Fruit fly (Drosophila melanogaster) whole organism, prepupa: Measurements from ENCODE around the gene Rab23.

Source experiments
- Blimp-1 ChIP-seq: fragments of 200-800 bp; sonication (Bioruptor generic); optimal IDR thresholded peaks from 3 replicates; lab custom pipeline; 2017; ENCODE audit warnings: missing biosample characterization, missing genetic modification characterization, mild to moderate bottlenecking, moderate library complexity, missing genetic modification reagents
- CG10631 ChIP-seq: fragments of 200-800 bp; sonication (Bioruptor generic); optimal IDR thresholded peaks from 2 replicates; lab custom pipeline; 2016; ENCODE audit warnings: missing biosample characterization, missing genetic modification characterization
- CG10669 ChIP-seq: fragments of 200-800 bp; sonication (Bioruptor generic); optimal IDR thresholded peaks from 3 replicates; lab custom pipeline; 2018; ENCODE audit warnings: missing biosample characterization, mild to moderate bottlenecking, missing genetic modification characterization, moderate library complexity
- CG11294 ChIP-seq: fragments of 200-800 bp; sonication (Bioruptor generic); IDR thresholded peaks from 2 replicates; pipeline ENCODE4 v1.3.6; 2022; ENCODE audit warnings: missing biosample characterization, missing genetic modification characterization
- CG11762 ChIP-seq: fragments of 200-800 bp; sonication (Bioruptor generic); optimal IDR thresholded peaks from 3 replicates; lab custom pipeline; 2016; ENCODE audit warnings: missing biosample characterization, missing genetic modification characterization; ENCODE audit not compliant: insufficient read depth
- CG11902 ChIP-seq: fragments of 200-800 bp; sonication (Bioruptor generic); optimal IDR thresholded peaks from 3 replicates; lab custom pipeline; 2016; ENCODE audit warnings: missing biosample characterization, missing genetic modification characterization
- CG15336 ChIP-seq: fragments of 200-800 bp; sonication (Bioruptor generic); IDR thresholded peaks from 2 replicates; pipeline ENCODE4 v1.3.6; 2022; ENCODE audit warnings: missing biosample characterization, missing genetic modification characterization
- CG1621 ChIP-seq: fragments of 200-800 bp; sonication (Bioruptor generic); optimal IDR thresholded peaks from 3 replicates; lab custom pipeline; 2018; ENCODE audit warnings: missing biosample characterization, mild to moderate bottlenecking, missing genetic modification characterization
- CG31627 ChIP-seq: fragments of 200-800 bp; sonication (Bioruptor generic); optimal IDR thresholded peaks from 3 replicates; lab custom pipeline; 2016; ENCODE audit warnings: missing biosample characterization, missing genetic modification characterization
- CG34406 ChIP-seq: fragments of 200-800 bp; sonication (Bioruptor generic); optimal IDR thresholded peaks from 3 replicates; lab custom pipeline; 2016; ENCODE audit warnings: missing biosample characterization, missing genetic modification characterization
- CG3919 ChIP-seq: fragments of 200-800 bp; sonication (Bioruptor generic); optimal IDR thresholded peaks from 3 replicates; lab custom pipeline; 2016; ENCODE audit warnings: missing biosample characterization, missing genetic modification characterization
- CG6163 ChIP-seq: fragments of 200-800 bp; sonication (Bioruptor generic); IDR thresholded peaks from 3 replicates; pipeline ENCODE4 v1.3.6; 2022; ENCODE audit warnings: missing biosample characterization, missing genetic modification characterization
- CG6792 ChIP-seq: fragments of 200-800 bp; sonication (Bioruptor generic); optimal IDR thresholded peaks from 3 replicates; lab custom pipeline; 2016; ENCODE audit warnings: missing biosample characterization, missing genetic modification characterization
- CG7368 ChIP-seq: fragments of 200-800 bp; sonication (Bioruptor generic); optimal IDR thresholded peaks from 3 replicates; lab custom pipeline; 2016; ENCODE audit warnings: missing biosample characterization, missing genetic modification characterization
- CG8119 ChIP-seq: fragments of 200-800 bp; sonication (Bioruptor generic); IDR thresholded peaks from 3 replicates; pipeline ENCODE4 v1.3.6; 2022; ENCODE audit warnings: missing biosample characterization, missing genetic modification characterization
- CG8319 ChIP-seq: fragments of 200-800 bp; sonication (Bioruptor generic); optimal IDR thresholded peaks from 3 replicates; lab custom pipeline; 2016; ENCODE audit warnings: missing biosample characterization, missing genetic modification characterization
- CG8632 ChIP-seq: fragments of 200-800 bp; sonication (Bioruptor generic); optimal IDR thresholded peaks from 3 replicates; lab custom pipeline; 2016; ENCODE audit warnings: missing biosample characterization, missing genetic modification characterization
- CG9139 ChIP-seq: fragments of 200-800 bp; sonication (Bioruptor generic); optimal IDR thresholded peaks from 3 replicates; lab custom pipeline; 2017; ENCODE audit warnings: missing biosample characterization, mild to moderate bottlenecking, missing genetic modification characterization
- Eip78C ChIP-seq: fragments of 200-800 bp; sonication (Bioruptor generic); peaks from one replicate; lab custom pipeline; 2016; ENCODE audit warnings: missing biosample characterization, missing genetic modification characterization
- Ets21C ChIP-seq: fragments of 200-800 bp; sonication (Bioruptor generic); optimal IDR thresholded peaks from 3 replicates; lab custom pipeline; 2016; ENCODE audit warnings: missing biosample characterization, missing genetic modification characterization
- Gug ChIP-seq: fragments of 200-800 bp; sonication (Bioruptor generic); IDR thresholded peaks from 2 replicates; pipeline ENCODE4 v1.3.6; 2022; ENCODE audit warnings: missing biosample characterization, missing genetic modification characterization
- Hr38 ChIP-seq: sonication (Bioruptor generic); optimal IDR thresholded peaks from 2 replicates; lab custom pipeline; 2016; ENCODE audit warnings: missing biosample characterization, missing genetic modification characterization
- Lpt ChIP-seq: fragments of 200-800 bp; sonication (Bioruptor generic); optimal IDR thresholded peaks from 3 replicates; lab custom pipeline; 2016; ENCODE audit warnings: missing biosample characterization, missing genetic modification characterization
- Met ChIP-seq: fragments of 200-800 bp; sonication (Bioruptor generic); optimal IDR thresholded peaks from 3 replicates; lab custom pipeline; 2016; ENCODE audit warnings: missing biosample characterization, missing genetic modification characterization
- OdsH ChIP-seq: fragments of 200-800 bp; sonication (Bioruptor generic); optimal IDR thresholded peaks from 3 replicates; lab custom pipeline; 2016; ENCODE audit warnings: missing biosample characterization, missing genetic modification characterization
- Smox ChIP-seq: fragments of 200-800 bp; sonication (Bioruptor generic); optimal IDR thresholded peaks from 3 replicates; lab custom pipeline; 2016; ENCODE audit warnings: missing biosample characterization, missing genetic modification characterization
- Sox14 ChIP-seq: fragments of 200-800 bp; sonication (Bioruptor generic); optimal IDR thresholded peaks from 3 replicates; lab custom pipeline; 2016; ENCODE audit warnings: missing biosample characterization, missing genetic modification characterization
- achi ChIP-seq: fragments of 200-800 bp; sonication (Bioruptor generic); optimal IDR thresholded peaks from 3 replicates; lab custom pipeline; 2016; ENCODE audit warnings: missing biosample characterization, missing genetic modification characterization
- acj6 ChIP-seq: fragments of 200-800 bp; sonication (Bioruptor generic); optimal IDR thresholded peaks from 3 replicates; lab custom pipeline; 2016; ENCODE audit warnings: missing biosample characterization, missing genetic modification characterization
- dac ChIP-seq: fragments of 200-800 bp; sonication (Bioruptor generic); optimal IDR thresholded peaks from 2 replicates; lab custom pipeline; 2017; ENCODE audit warnings: missing biosample characterization, mild to moderate bottlenecking, missing genetic modification characterization
- eg ChIP-seq: fragments of 200-800 bp; sonication (Bioruptor generic); IDR thresholded peaks from 3 replicates; pipeline ENCODE4 v1.3.6; 2022; ENCODE audit warnings: missing biosample characterization, missing genetic modification characterization
- fd85E ChIP-seq: fragments of 200-800 bp; sonication (Bioruptor generic); optimal IDR thresholded peaks from 3 replicates; lab custom pipeline; 2016; ENCODE audit warnings: missing biosample characterization, missing genetic modification characterization
- fkh ChIP-seq: fragments of 200-800 bp; sonication (Bioruptor generic); optimal IDR thresholded peaks from 3 replicates; lab custom pipeline; 2017; ENCODE audit warnings: missing biosample characterization, mild to moderate bottlenecking, missing genetic modification characterization, moderate library complexity
- lz ChIP-seq: fragments of 200-800 bp; sonication (Bioruptor generic); optimal IDR thresholded peaks from 3 replicates; lab custom pipeline; 2016; ENCODE audit warnings: missing biosample characterization, missing genetic modification characterization
- net ChIP-seq: fragments of 200-800 bp; sonication (Bioruptor generic); optimal IDR thresholded peaks from 3 replicates; lab custom pipeline; 2016; ENCODE audit warnings: missing biosample characterization, missing genetic modification characterization
- salr ChIP-seq, 2 experiments: fragments of 200-800 bp; sonication (Bioruptor generic); optimal IDR thresholded peaks; 3 replicates each; lab custom pipeline; 2016 to 2018; ENCODE audit warnings: missing biosample characterization in 2 of 2, missing genetic modification characterization in 2 of 2, mild to moderate bottlenecking in 1 of 2
- spab ChIP-seq: fragments of 200-800 bp; sonication (Bioruptor generic); optimal IDR thresholded peaks from 2 replicates; lab custom pipeline; 2017; ENCODE audit warnings: missing biosample characterization, mild to moderate bottlenecking, missing genetic modification characterization, missing genetic modification reagents
- ss ChIP-seq, 2 experiments: fragments of 200-800 bp; sonication (Bioruptor generic); optimal IDR thresholded peaks; 2 replicates in 1 of 2; 3 replicates in 1 of 2; lab custom pipeline; 2017 to 2018; ENCODE audit warnings: mild to moderate bottlenecking in 2 of 2, missing biosample characterization in 2 of 2, missing genetic modification characterization in 2 of 2, moderate library complexity in 1 of 2
- svp ChIP-seq: fragments of 200-800 bp; sonication (Bioruptor generic); peaks from one replicate; lab custom pipeline; 2016; ENCODE audit warnings: missing biosample characterization, missing genetic modification characterization
- topi ChIP-seq: fragments of 200-800 bp; sonication (Bioruptor generic); optimal IDR thresholded peaks from 3 replicates; lab custom pipeline; 2016; ENCODE audit warnings: missing biosample characterization, missing genetic modification characterization

Gene Rab23

dm6 chr3R:5670660-5671264 lies 14.5 kb downstream of the Rab23 start (continued):
- TF ChIP-seq CG8119 (GFP tag; lab: Robert Waterston, UW), result no peak
- no peak for TF ChIP-seq Met (GFP tag; lab: Kevin White, UChicago)
- TF ChIP-seq Lpt (GFP tag; lab: Kevin White, UChicago), result no peak
- TF ChIP-seq Eip78C (GFP tag; lab: Kevin White, UChicago), result peak; percentile 63
- no peak for TF ChIP-seq acj6
- TF ChIP-seq CG8632 (GFP tag; lab: Kevin White, UChicago), result no peak
- no peak for TF ChIP-seq CG10631
- TF ChIP-seq ss (GFP tag; optimal IDR thresholded peaks at IDR 0.05; lab: Kevin White, UChicago), result peak in 1 of 2 experiments; percentile 53
- no peak for TF ChIP-seq dac (GFP tag; lab: Kevin White, UChicago)
- no peak for TF ChIP-seq CG11902
- TF ChIP-seq topi (GFP tag; lab: Kevin White, UChicago), result peak; percentile 3
- no peak for TF ChIP-seq CG15336 (GFP tag; lab: Robert Waterston, UW)
- TF ChIP-seq fd85E (GFP tag; lab: Kevin White, UChicago), result no peak
- no peak for TF ChIP-seq svp
- TF ChIP-seq CG6163 (GFP tag; lab: Robert Waterston, UW), result peak; percentile 50; the same call in 2 of the 3 replicates
- no peak for TF ChIP-seq CG11294
- peak; percentile 25 for TF ChIP-seq CG9139 (GFP tag; lab: Kevin White, UChicago)
- TF ChIP-seq OdsH (GFP tag; lab: Kevin White, UChicago), result no peak
- TF ChIP-seq spab, result peak; percentile 7
- TF ChIP-seq Sox14 (GFP tag; lab: Kevin White, UChicago), result peak; percentile 67
- TF ChIP-seq Hr38 (GFP tag; lab: Kevin White, UChicago), result no peak
- no peak for TF ChIP-seq CG11762
- no peak for TF ChIP-seq net
- no peak for TF ChIP-seq Smox (GFP tag; lab: Kevin White, UChicago)
- TF ChIP-seq salr (GFP tag; optimal IDR thresholded peaks at IDR 0.05; lab: Kevin White, UChicago), result no peak
- TF ChIP-seq lz (GFP tag; lab: Kevin White, UChicago), result no peak
- peak; percentile 42 for TF ChIP-seq achi
- TF ChIP-seq CG7368 (GFP tag; lab: Kevin White, UChicago), result no peak
- TF ChIP-seq Blimp-1, result no peak
- no peak for TF ChIP-seq eg (GFP tag; lab: Robert Waterston, UW)
- TF ChIP-seq Gug (GFP tag; lab: Robert Waterston, UW), result no peak
- peak; percentile 46 for TF ChIP-seq CG1621 (tag; lab: Kevin White, UChicago)
- peak; percentile 1 for TF ChIP-seq CG3919 (GFP tag; lab: Kevin White, UChicago)

dm6 chr3R:5669740-5670659 lies 15.2 kb downstream of the Rab23 start:
- no peak for TF ChIP-seq CG8319 (GFP tag; lab: Kevin White, UChicago)
- no peak for TF ChIP-seq Ets21C (GFP tag; lab: Kevin White, UChicago)
- TF ChIP-seq CG3919 (GFP tag; lab: Kevin White, UChicago), result no peak
- no peak for TF ChIP-seq salr (GFP tag; optimal IDR thresholded peaks at IDR 0.05; lab: Kevin White, UChicago)
- no peak for TF ChIP-seq CG31627 (GFP tag; lab: Kevin White, UChicago)
- TF ChIP-seq Met (GFP tag; lab: Kevin White, UChicago), result no peak
- no peak for TF ChIP-seq spab
- no peak for TF ChIP-seq CG10669 (GFP tag; lab: Kevin White, UChicago)
- no peak for TF ChIP-seq CG11902
- TF ChIP-seq CG34406 (GFP tag; lab: Kevin White, UChicago), result no peak
- TF ChIP-seq achi, result no peak
- no peak for TF ChIP-seq lz (GFP tag; lab: Kevin White, UChicago)
- no peak for TF ChIP-seq CG11294
- TF ChIP-seq fkh, result peak; percentile 35
- peak; percentile 13 for TF ChIP-seq Eip78C (GFP tag; lab: Kevin White, UChicago)
- TF ChIP-seq OdsH (GFP tag; lab: Kevin White, UChicago), result no peak
- no peak for TF ChIP-seq CG6792
